Worm (Caenorhabditis elegans) whole organism, L3 larva: Measurements from ENCODE around the gene Y41E3.19.

ENCODE experiments used
- hmg-11 ChIP-seq: sonication (generic microtip); optimal IDR thresholded peaks from 2 replicates; lab custom pipeline; 2016; ENCODE audit warnings: missing genetic modification characterization, missing compliant biosample characterization
- lsy-12 ChIP-seq: sonication (generic microtip); optimal IDR thresholded peaks from 2 replicates; lab custom pipeline; 2016; ENCODE audit warnings: mild to moderate bottlenecking, missing genetic modification characterization, missing compliant biosample characterization
- nhr-11 ChIP-seq: fragments of 150-350 bp; optimal IDR thresholded peaks from 2 replicates; lab custom pipeline; 2014; ENCODE audit warnings: missing biosample characterization, missing genetic modification characterization
- nhr-12 ChIP-seq: fragments of 150-350 bp; optimal IDR thresholded peaks from 2 replicates; lab custom pipeline; 2014; ENCODE audit warnings: missing biosample characterization, missing genetic modification characterization
- nhr-23 ChIP-seq: fragments of 150-350 bp; optimal IDR thresholded peaks from 2 replicates; lab custom pipeline; 2014; ENCODE audit warnings: missing biosample characterization, missing genetic modification reagents, missing genetic modification characterization
- nhr-25 ChIP-seq: sonication (generic microtip); optimal IDR thresholded peaks from 2 replicates; lab custom pipeline; 2017; ENCODE audit warnings: missing biosample characterization, missing genetic modification characterization
- nhr-76 ChIP-seq: fragments of 150-350 bp; sonication (generic microtip); optimal IDR thresholded peaks from 5 replicates; lab custom pipeline; 2014; ENCODE audit warnings: missing biosample characterization, missing genetic modification characterization
- pqm-1 ChIP-seq: fragments of 150-350 bp; optimal IDR thresholded peaks from 2 replicates; lab custom pipeline; 2017; ENCODE audit warnings: missing biosample characterization, missing genetic modification characterization, inconsistent platforms
- skn-1 ChIP-seq: fragments of 150-350 bp; optimal IDR thresholded peaks from 2 replicates; lab custom pipeline; 2014; ENCODE audit warnings: missing biosample characterization, missing genetic modification characterization
- unc-62 ChIP-seq: fragments of 150-350 bp; sonication (generic microtip); optimal IDR thresholded peaks from 4 replicates; lab custom pipeline; 2014; ENCODE audit warnings: missing biosample characterization, missing genetic modification reagents, missing genetic modification characterization
- zag-1 ChIP-seq: fragments of 150-350 bp; optimal IDR thresholded peaks from 2 replicates; lab custom pipeline; 2014; ENCODE audit warnings: missing biosample characterization, missing genetic modification characterization

- no peak for TF ChIP-seq nhr-12
- no peak for TF ChIP-seq lsy-12 (tag; lab: Kevin White, UChicago)
- TF ChIP-seq nhr-25 (tag; lab: Kevin White, UChicago), result no peak
- TF ChIP-seq pqm-1 (tag; lab: Kevin White, UChicago), result peak; percentile 24
- no peak for TF ChIP-seq nhr-76 (tag; lab: Kevin White, UChicago)
- no peak for TF ChIP-seq unc-62 (GFP tag; lab: Kevin White, UChicago)
- TF ChIP-seq hmg-11 (tag; lab: Kevin White, UChicago), result no peak
- TF ChIP-seq zag-1 (tag; lab: Kevin White, UChicago), result no peak
- no peak for TF ChIP-seq nhr-11 (tag; lab: Kevin White, UChicago)
- no peak for TF ChIP-seq skn-1 (tag; lab: Kevin White, UChicago)
- TF ChIP-seq nhr-23, result no peak
Measured at ce11 chrIV:15107218-15107617, 51.3 kb downstream of the Y41E3.19 start.
